Fruit fly (Drosophila melanogaster) whole organism, embryonic: ENCODE data around the gene Nin.

ENCODE experiments used
- ATbp ChIP-seq: fragments of 200-800 bp; sonication (Bioruptor generic); optimal IDR thresholded peaks from 2 replicates; lab custom pipeline; 2017; ENCODE audit warnings: missing biosample characterization, mild to moderate bottlenecking, missing genetic modification characterization, missing genetic modification reagents
- Bdp1 ChIP-seq: fragments of 200-800 bp; sonication (Bioruptor generic); optimal IDR thresholded peaks from 3 replicates; lab custom pipeline; 2016; ENCODE audit warnings: missing biosample characterization, missing genetic modification characterization
- CG11398 ChIP-seq: fragments of 200-800 bp; sonication (Bioruptor generic); optimal IDR thresholded peaks from 2 replicates; lab custom pipeline; 2016; ENCODE audit warnings: missing biosample characterization, missing genetic modification characterization
- CG12769 ChIP-seq: fragments of 200-800 bp; sonication (Bioruptor generic); optimal IDR thresholded peaks from 2 replicates; lab custom pipeline; 2019; ENCODE audit warnings: missing biosample characterization, mild to moderate bottlenecking, missing genetic modification characterization, moderate library complexity
- CG13287 ChIP-seq: fragments of 200-800 bp; sonication (Bioruptor generic); IDR thresholded peaks from 2 replicates; pipeline ENCODE4 v1.3.6; 2022; ENCODE audit warnings: missing biosample characterization, missing genetic modification characterization; ENCODE audit not compliant: partially characterized antibody
- CG13424 ChIP-seq: fragments of 200-800 bp; sonication (Bioruptor generic); optimal IDR thresholded peaks from 2 replicates; lab custom pipeline; 2019; ENCODE audit warnings: missing biosample characterization, mild to moderate bottlenecking, missing genetic modification characterization, moderate library complexity
- CG13894 ChIP-seq: fragments of 200-800 bp; sonication (Bioruptor generic); optimal IDR thresholded peaks from 3 replicates; lab custom pipeline; 2018; ENCODE audit warnings: missing biosample characterization, mild to moderate bottlenecking, missing genetic modification characterization, moderate library complexity
- CG14860 ChIP-seq: fragments of 200-800 bp; sonication (Bioruptor generic); IDR thresholded peaks from 3 replicates; pipeline ENCODE4 v1.3.6; 2022; ENCODE audit warnings: missing biosample characterization, missing genetic modification characterization; ENCODE audit not compliant: partially characterized antibody
- CG15696 ChIP-seq: fragments of 200-800 bp; sonication (Bioruptor generic); optimal IDR thresholded peaks from 2 replicates; lab custom pipeline; 2019; ENCODE audit warnings: missing biosample characterization, mild to moderate bottlenecking, missing genetic modification characterization, moderate library complexity
- CG2199 ChIP-seq: fragments of 200-800 bp; sonication (Bioruptor generic); IDR thresholded peaks from 3 replicates; pipeline ENCODE4 v1.3.6; 2022; ENCODE audit warnings: missing biosample characterization, missing genetic modification characterization
- CG2202 ChIP-seq: fragments of 200-800 bp; sonication (Bioruptor generic); optimal IDR thresholded peaks from 2 replicates; lab custom pipeline; 2018; ENCODE audit warnings: missing biosample characterization, mild to moderate bottlenecking, missing genetic modification characterization
- CG2875 ChIP-seq: fragments of 200-800 bp; sonication (Bioruptor generic); optimal IDR thresholded peaks from 2 replicates; lab custom pipeline; 2017; ENCODE audit warnings: missing biosample characterization, mild to moderate bottlenecking, missing genetic modification characterization, missing genetic modification reagents
- CG34224 ChIP-seq: fragments of 200-800 bp; sonication (Bioruptor generic); IDR thresholded peaks from 3 replicates; pipeline ENCODE4 v1.3.6; 2022; ENCODE audit warnings: missing biosample characterization, missing genetic modification characterization; ENCODE audit not compliant: partially characterized antibody
- CG3995 ChIP-seq: fragments of 200-800 bp; sonication (Bioruptor generic); optimal IDR thresholded peaks from 3 replicates; lab custom pipeline; 2016; ENCODE audit warnings: missing biosample characterization, missing genetic modification characterization
- CG4404 ChIP-seq: fragments of 200-800 bp; sonication (Bioruptor generic); IDR thresholded peaks from 2 replicates; pipeline ENCODE4 v1.3.6; 2022; ENCODE audit warnings: missing biosample characterization, missing genetic modification characterization
- CG6854 ChIP-seq: fragments of 200-800 bp; sonication (Bioruptor generic); optimal IDR thresholded peaks from 3 replicates; lab custom pipeline; 2017; ENCODE audit warnings: missing biosample characterization, mild to moderate bottlenecking, missing genetic modification characterization
- CG7745 ChIP-seq: fragments of 200-800 bp; sonication (Bioruptor generic); optimal IDR thresholded peaks from 2 replicates; lab custom pipeline; 2018; ENCODE audit warnings: missing biosample characterization, mild to moderate bottlenecking, missing genetic modification characterization, moderate library complexity
- D ChIP-seq, 2 experiments: fragments of 200-800 bp in 1 of 2; fragments of >200 bp in 1 of 2; sonication (Bioruptor generic) in 1 of 2; optimal IDR thresholded peaks; 2 replicates in 1 of 2; 3 replicates in 1 of 2; lab custom pipeline; 2017; ENCODE audit warnings: mild to moderate bottlenecking in 1 of 2, missing biosample characterization in 1 of 2, missing genetic modification characterization in 1 of 2, missing genetic modification reagents in 1 of 2
- Jarid2 ChIP-seq: fragments of 200-800 bp; sonication (Bioruptor generic); optimal IDR thresholded peaks from 3 replicates; lab custom pipeline; 2017; ENCODE audit warnings: mild to moderate bottlenecking, missing biosample characterization, missing genetic modification reagents, missing genetic modification characterization
- Med ChIP-seq: fragments of 200-800 bp; sonication (Bioruptor generic); peaks from one replicate; lab custom pipeline; 2016; ENCODE audit warnings: missing biosample characterization, missing genetic modification characterization, mild to moderate bottlenecking, inconsistent platforms, moderate library complexity
- Oaz ChIP-seq: fragments of 200-800 bp; sonication (Bioruptor generic); IDR thresholded peaks from 2 replicates; pipeline ENCODE4 v1.3.6; 2022; ENCODE audit warnings: missing biosample characterization, missing genetic modification characterization
- Opbp ChIP-seq: fragments of 200-800 bp; sonication (Bioruptor generic); IDR thresholded peaks from 3 replicates; pipeline ENCODE4 v1.3.6; 2022; ENCODE audit warnings: missing biosample characterization, missing genetic modification characterization; ENCODE audit not compliant: partially characterized antibody
- Scr ChIP-seq: fragments of 200-800 bp; sonication (Bioruptor generic); IDR thresholded peaks from 2 replicates; pipeline ENCODE4 v1.3.6; 2022; ENCODE audit warnings: missing biosample characterization, missing genetic modification characterization; ENCODE audit not compliant: partially characterized antibody
- Spps ChIP-seq: fragments of 200-800 bp; sonication (Bioruptor generic); optimal IDR thresholded peaks from 2 replicates; lab custom pipeline; 2018; ENCODE audit warnings: missing biosample characterization, mild to moderate bottlenecking, missing genetic modification characterization
- Stat92E ChIP-seq, 3 experiments: fragments of >200 bp in 2 of 3; fragments of 200-800 bp in 1 of 3; sonication (Bioruptor generic) in 1 of 3; optimal IDR thresholded peaks; 2 replicates each; lab custom pipeline; 2017 to 2019; ENCODE audit warnings: missing biosample characterization in 3 of 3, missing genetic modification characterization in 3 of 3, mild to moderate bottlenecking in 1 of 3, moderate library complexity in 1 of 3
- Xrp1 ChIP-seq: fragments of 200-800 bp; sonication (Bioruptor generic); IDR thresholded peaks from 2 replicates; pipeline ENCODE4 v1.3.6; 2022; ENCODE audit warnings: missing biosample characterization, missing genetic modification characterization
- ac ChIP-seq: fragments of 200-800 bp; sonication (Bioruptor generic); optimal IDR thresholded peaks from 3 replicates; lab custom pipeline; 2017; ENCODE audit warnings: missing biosample characterization, mild to moderate bottlenecking, missing genetic modification characterization
- ase ChIP-seq: fragments of 200-800 bp; sonication (Bioruptor generic); IDR thresholded peaks from 3 replicates; pipeline ENCODE4 v1.3.6; 2022; ENCODE audit warnings: missing biosample characterization, missing genetic modification characterization
- bbx ChIP-seq: fragments of 200-800 bp; sonication (Bioruptor generic); IDR thresholded peaks from 2 replicates; pipeline ENCODE4 v1.3.6; 2022; ENCODE audit warnings: missing biosample characterization, missing genetic modification characterization; ENCODE audit not compliant: partially characterized antibody
- bowl ChIP-seq: fragments of 200-800 bp; sonication (Bioruptor generic); IDR thresholded peaks from 2 replicates; pipeline ENCODE4 v1.3.6; 2022; ENCODE audit warnings: missing biosample characterization, missing genetic modification characterization
- bsh ChIP-seq, 2 experiments: fragments of 200-800 bp; sonication (Bioruptor generic); optimal IDR thresholded peaks; 2 replicates each; lab custom pipeline; 2017 to 2018; ENCODE audit warnings: mild to moderate bottlenecking in 2 of 2, missing biosample characterization in 2 of 2, missing genetic modification characterization in 2 of 2, moderate library complexity in 1 of 2
- cg ChIP-seq: fragments of 200-800 bp; sonication (Bioruptor generic); optimal IDR thresholded peaks from 3 replicates; lab custom pipeline; 2019; ENCODE audit warnings: missing biosample characterization, mild to moderate bottlenecking, missing genetic modification characterization, moderate library complexity
- chm ChIP-seq: fragments of 200-800 bp; sonication (Bioruptor generic); IDR thresholded peaks from 2 replicates; pipeline ENCODE4 v1.3.6; 2022; ENCODE audit warnings: missing biosample characterization, missing genetic modification characterization
- fd64A ChIP-seq: fragments of 200-800 bp; sonication (Bioruptor generic); optimal IDR thresholded peaks from 3 replicates; lab custom pipeline; 2018; ENCODE audit warnings: missing biosample characterization, mild to moderate bottlenecking, missing genetic modification characterization
- gsb-n ChIP-seq: fragments of 200-800 bp; sonication (Bioruptor generic); optimal IDR thresholded peaks from 3 replicates; lab custom pipeline; 2018; ENCODE audit warnings: missing biosample characterization, mild to moderate bottlenecking, missing genetic modification characterization
- insv ChIP-seq, 2 experiments: fragments of 200-800 bp; sonication (Bioruptor generic); optimal IDR thresholded peaks; 3 replicates each; lab custom pipeline; 2016 to 2018; ENCODE audit warnings: missing biosample characterization in 2 of 2, missing genetic modification characterization in 2 of 2
- odd ChIP-seq: fragments of 200-800 bp; sonication (Bioruptor generic); optimal IDR thresholded peaks from 2 replicates; lab custom pipeline; 2017; ENCODE audit warnings: missing biosample characterization, mild to moderate bottlenecking, missing genetic modification characterization
- pros ChIP-seq: fragments of 200-800 bp; sonication (Bioruptor generic); optimal IDR thresholded peaks from 3 replicates; lab custom pipeline; 2019; ENCODE audit warnings: missing biosample characterization, mild to moderate bottlenecking, missing genetic modification characterization, moderate library complexity
- sd ChIP-seq: fragments of 200-800 bp; sonication (Bioruptor generic); optimal IDR thresholded peaks from 3 replicates; lab custom pipeline; 2018; ENCODE audit warnings: missing biosample characterization, mild to moderate bottlenecking, missing genetic modification characterization, moderate library complexity
- sens ChIP-seq: fragments of 200-800 bp; sonication (Bioruptor generic); peaks from one replicate; lab custom pipeline; 2016; ENCODE audit warnings: missing biosample characterization, missing genetic modification characterization
- slbo ChIP-seq: fragments of 200-800 bp; sonication (Bioruptor generic); IDR thresholded peaks from 2 replicates; pipeline ENCODE4 v1.3.6; 2022; ENCODE audit warnings: missing biosample characterization, missing genetic modification characterization
- sr ChIP-seq: fragments of 200-800 bp; sonication (Bioruptor generic); IDR thresholded peaks from 3 replicates; pipeline ENCODE4 v1.3.6; 2022; ENCODE audit warnings: missing biosample characterization, missing genetic modification characterization
- tll ChIP-seq, 2 experiments: fragments of 200-800 bp in 1 of 2; fragments of >200 bp in 1 of 2; sonication (Bioruptor generic) in 1 of 2; optimal IDR thresholded peaks; 2 replicates each; lab custom pipeline; 2017 to 2019; ENCODE audit warnings: missing biosample characterization in 2 of 2, missing genetic modification characterization in 2 of 2, mild to moderate bottlenecking in 1 of 2, moderate library complexity in 1 of 2
- vvl ChIP-seq: fragments of 200-800 bp; sonication (Bioruptor generic); IDR thresholded peaks from 2 replicates; pipeline ENCODE4 v1.3.6; 2022; ENCODE audit warnings: missing biosample characterization, missing genetic modification characterization
- zen2 ChIP-seq: fragments of 200-800 bp; sonication (Bioruptor generic); IDR thresholded peaks from 3 replicates; pipeline ENCODE4 v1.3.6; 2022; ENCODE audit warnings: missing biosample characterization, missing genetic modification characterization; ENCODE audit not compliant: partially characterized antibody

Nin gene

DNA sequence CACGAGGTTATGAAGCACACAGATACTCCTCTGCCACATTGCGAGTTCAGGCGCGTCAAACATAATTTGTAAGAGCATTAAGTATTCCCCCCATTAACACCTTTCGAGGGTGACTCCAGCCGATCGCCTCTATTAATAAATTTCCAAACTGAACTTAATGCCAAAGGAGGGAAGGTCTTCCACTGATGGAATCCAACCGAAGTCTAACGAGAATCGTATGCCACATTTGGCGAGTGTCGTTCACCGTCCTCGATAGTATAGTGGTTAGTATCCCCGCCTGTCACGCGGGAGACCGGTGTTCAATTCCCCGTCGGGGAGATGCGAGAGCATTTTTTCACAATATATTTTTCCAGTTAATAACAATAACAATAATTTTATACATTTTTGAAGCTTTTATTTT is 37.8 kb downstream of the Nin start (continued):
- 0 out of 2 replicates have a peak, but pooled peaks have one; percentile 30 for TF ChIP-seq slbo
- peak; percentile 54 for TF ChIP-seq CG34224
- TF ChIP-seq pros, result peak; percentile 42
- no peak for TF ChIP-seq CG11398 (GFP tag; lab: Kevin White, UChicago)
- no peak for TF ChIP-seq Oaz (GFP tag; lab: Robert Waterston, UW)
- TF ChIP-seq bowl, result no peak
- no peak for TF ChIP-seq vvl (GFP tag; lab: Robert Waterston, UW)
- peak; percentile 99 for TF ChIP-seq Bdp1 (GFP tag; lab: Kevin White, UChicago)
- peak; percentile 90 for TF ChIP-seq bbx (GFP tag; lab: Robert Waterston, UW)
- peak; percentile 43; the same call in 1 of the 2 replicates for TF ChIP-seq CG13287 (GFP tag; lab: Robert Waterston, UW)
- TF ChIP-seq D (optimal IDR thresholded peaks at IDR 0.05; lab: Kevin White, UChicago), result no peak
- no peak for TF ChIP-seq D (GFP tag; optimal IDR thresholded peaks at IDR 0.05; lab: Kevin White, UChicago)
- TF ChIP-seq CG14860 (GFP tag; lab: Robert Waterston, UW), result peak; percentile 76; the same call in 2 of the 3 replicates
- TF ChIP-seq Scr (GFP tag; lab: Robert Waterston, UW), result peak; percentile 72
- TF ChIP-seq CG6854 (GFP tag; lab: Kevin White, UChicago), result peak; percentile 5
- TF ChIP-seq chm (GFP tag; lab: Robert Waterston, UW), result peak; percentile 72
- no peak for TF ChIP-seq Xrp1
- no peak for TF ChIP-seq Jarid2 (GFP tag; lab: Kevin White, UChicago)
- peak; percentile 65; the same call in 1 of the 3 replicates for TF ChIP-seq zen2
- TF ChIP-seq, all 482 proteins: peak for 49

DNA sequence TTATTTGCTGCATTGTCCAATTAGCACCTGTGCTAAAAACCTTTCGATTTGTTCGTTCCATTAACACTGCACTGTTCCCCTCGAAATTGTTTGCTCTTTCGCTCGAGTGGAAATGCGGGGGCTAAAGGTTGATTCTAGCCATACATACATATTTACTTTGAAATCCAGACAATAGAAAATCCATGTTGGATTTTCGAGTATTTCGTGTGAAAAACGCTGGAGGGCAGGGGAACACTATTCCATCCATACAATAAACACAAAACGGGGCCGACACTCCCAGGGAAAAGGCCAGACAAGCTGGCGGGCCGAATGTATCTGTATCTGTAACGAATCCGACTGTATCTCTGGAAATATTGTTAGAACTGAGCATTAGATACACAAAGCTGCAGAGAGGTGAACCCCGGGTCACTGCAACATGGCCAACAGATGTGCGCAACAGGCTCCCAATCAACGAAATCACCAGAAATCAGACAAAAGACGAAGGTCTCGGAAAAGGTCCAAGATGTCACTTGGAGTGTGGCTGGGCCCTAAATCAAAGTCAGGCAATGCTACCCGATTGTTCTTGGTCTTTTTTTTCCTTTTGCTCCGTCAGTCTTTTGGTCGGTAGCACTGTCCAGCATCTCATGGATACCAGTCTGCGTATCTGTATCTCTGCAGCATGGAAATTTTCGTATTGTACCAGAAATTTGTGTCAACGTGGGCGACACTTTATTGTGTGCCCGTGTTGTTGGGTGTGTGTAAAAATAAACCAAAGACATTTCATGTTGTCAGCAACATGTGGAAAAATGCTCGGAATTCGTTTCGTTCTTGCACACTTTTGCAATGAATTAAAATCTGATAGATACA is 38.7 kb downstream of the Nin start:
- peak in 1 of 2 experiments; percentile 6 for TF ChIP-seq tll (GFP tag; optimal IDR thresholded peaks at IDR 0.05; lab: Kevin White, UChicago)
- peak; percentile 0 for TF ChIP-seq CG12769 (tag; lab: Kevin White, UChicago)
- TF ChIP-seq Opbp, result 0 out of 3 replicates have a peak, but pooled peaks have one; percentile 6
- no peak for TF ChIP-seq Spps (tag; lab: Kevin White, UChicago)
- TF ChIP-seq ase (GFP tag; lab: Robert Waterston, UW), result 0 out of 3 replicates have a peak, but pooled peaks have one; percentile 16
- peak; percentile 13 for TF ChIP-seq cg (GFP tag; lab: Kevin White, UChicago)
- TF ChIP-seq sd (tag; lab: Kevin White, UChicago), result peak; percentile 88
- TF ChIP-seq CG2875 (GFP tag; lab: Kevin White, UChicago), result no peak
- TF ChIP-seq bsh (GFP tag; optimal IDR thresholded peaks at IDR 0.05; lab: Kevin White, UChicago), result peak in 1 of 2 experiments; percentile 0
- TF ChIP-seq CG7745 (tag; lab: Kevin White, UChicago), result peak; percentile 47
- no peak for TF ChIP-seq CG4404 (GFP tag; lab: Robert Waterston, UW)
- TF ChIP-seq ac (GFP tag; lab: Kevin White, UChicago), result peak; percentile 9
- TF ChIP-seq ATbp (GFP tag; lab: Kevin White, UChicago), result peak; percentile 25
- TF ChIP-seq pros, result peak; percentile 48
- 0 out of 3 replicates have a peak, but pooled peaks have one; percentile 84 for TF ChIP-seq CG2199
- no peak for TF ChIP-seq insv (GFP tag; optimal IDR thresholded peaks at IDR 0.05; lab: Kevin White, UChicago)
- peak; percentile 1 for TF ChIP-seq CG13894 (tag; lab: Kevin White, UChicago)
- TF ChIP-seq CG3995 (GFP tag; lab: Kevin White, UChicago), result no peak
- peak; percentile 78 for TF ChIP-seq Med (GFP tag; lab: Kevin White, UChicago)
- peak; percentile 9 for TF ChIP-seq fd64A (GFP tag; lab: Kevin White, UChicago)
- peak; percentile 18 for TF ChIP-seq gsb-n (tag; lab: Kevin White, UChicago)
- TF ChIP-seq sens (GFP tag; lab: Kevin White, UChicago), result peak; percentile 23
- peak; percentile 15 for TF ChIP-seq odd (GFP tag; lab: Kevin White, UChicago)
- peak; percentile 63 for TF ChIP-seq CG15696
- TF ChIP-seq D (optimal IDR thresholded peaks at IDR 0.05; lab: Kevin White, UChicago), result peak; percentile 89
- peak; percentile 6 for TF ChIP-seq D (GFP tag; optimal IDR thresholded peaks at IDR 0.05; lab: Kevin White, UChicago)
- peak; percentile 16 for TF ChIP-seq CG2202 (tag; lab: Kevin White, UChicago)
- TF ChIP-seq CG13424 (tag; lab: Kevin White, UChicago), result no peak
- peak in 1 of 3 experiments; percentile 98 for TF ChIP-seq Stat92E (GFP tag; optimal IDR thresholded peaks at IDR 0.05; lab: Kevin White, UChicago)
- peak; percentile 93 for TF ChIP-seq sr (GFP tag; lab: Robert Waterston, UW)
